Worm (Caenorhabditis elegans) whole organism, midembryonic: ENCODE measurements around the gene algn-2.

Experiments
- cog-1 ChIP-seq: sonication (generic microtip); optimal IDR thresholded peaks from 2 replicates; lab custom pipeline; 2016; ENCODE audit warnings: missing genetic modification characterization, missing compliant biosample characterization
- flt-1 ChIP-seq: fragments of 200-800 bp; sonication (Bioruptor generic); IDR thresholded peaks from 2 replicates; pipeline ENCODE4 v1.3.6; 2022; ENCODE audit warnings: missing genetic modification characterization, missing compliant biosample characterization
- ref-1 ChIP-seq: fragments of 200-800 bp; sonication (Bioruptor generic); conservative IDR thresholded peaks from 2 replicates; pipeline ENCODE4 v1.3.6; 2022; ENCODE audit warnings: missing genetic modification reagents, missing genetic modification characterization, missing compliant biosample characterization
- ztf-23 ChIP-seq: fragments of 200-800 bp; sonication (Bioruptor generic); IDR thresholded peaks from 2 replicates; pipeline ENCODE4 v1.3.6; 2022; ENCODE audit warnings: missing genetic modification reagents, missing genetic modification characterization, missing compliant biosample characterization

DNA sequence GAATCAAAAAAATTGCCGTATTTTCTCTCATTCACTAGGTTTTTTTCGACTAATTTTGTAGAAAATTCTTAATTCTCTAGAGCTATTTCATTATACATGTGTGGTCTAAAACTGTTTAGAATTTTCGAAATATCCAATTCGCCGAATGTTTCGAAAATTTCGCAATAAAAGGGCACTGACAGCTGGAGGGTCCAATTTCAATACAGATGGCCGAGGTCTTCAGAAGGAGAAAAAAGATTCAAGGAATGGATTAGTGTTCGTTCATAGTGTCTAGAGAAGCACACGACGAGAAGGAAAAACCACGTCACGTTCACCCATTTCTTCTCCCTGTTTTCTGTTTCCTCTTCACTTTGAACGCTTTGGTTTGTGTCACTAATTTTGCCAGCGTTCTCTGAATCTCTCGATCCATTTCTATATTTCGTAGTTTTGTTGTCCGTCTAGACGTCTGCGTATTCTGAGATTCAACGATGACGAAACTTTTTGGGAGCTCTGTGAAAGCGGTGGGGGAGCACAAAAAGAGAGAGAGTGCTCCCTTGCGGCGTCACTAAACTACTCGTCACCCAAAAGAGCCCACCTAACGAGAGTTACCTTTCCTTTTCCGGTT lies 48.9 kb upstream of the algn-2 start:
- TF ChIP-seq ref-1 (GFP tag; lab: Robert Waterston, UW) (no peak), flt-1 (GFP tag; lab: Robert Waterston, UW) (0 out of 2 replicates have a peak, but pooled peaks have one; percentile 19), cog-1 (tag; lab: Kevin White, UChicago) (peak; percentile 0), ztf-23 (no peak)
